Worm (Caenorhabditis elegans): ENCODE results near the gene ceh-24.

ceh-24 gene

DNA sequence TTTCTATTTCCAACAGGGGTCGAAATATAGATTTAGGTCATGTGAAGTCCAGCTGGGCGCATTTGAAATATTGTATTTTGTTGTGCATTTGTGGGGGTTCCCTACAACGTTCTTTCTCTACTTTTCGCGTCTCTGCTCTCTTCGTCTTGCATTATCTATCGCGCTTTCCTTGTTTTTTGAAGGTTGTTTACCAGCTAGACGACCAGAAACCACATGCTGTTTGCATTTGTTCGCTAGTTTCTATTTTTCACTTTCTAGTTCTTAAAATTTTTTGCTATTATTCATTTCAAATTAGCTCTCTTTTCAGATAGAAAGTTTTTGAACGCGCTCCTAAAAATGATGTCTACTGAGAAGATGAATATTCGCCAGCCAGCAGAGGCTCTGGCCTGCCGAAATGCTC is 26.4 kb downstream of the ceh-24 start, which contains the start of gene F55B12.10:
F55B12.10 (plus strand) TSS at position 301 of the 400 bp plus-strand sequence.
- TF ChIP-seq lin-32 (GFP tag; optimal IDR thresholded peaks at IDR 0.05) (no peak), flh-1 (GFP tag; optimal IDR thresholded peaks at IDR 0.05) (no peak), zip-8 (tag; optimal IDR thresholded peaks at IDR 0.05) (no peak), ztf-11 (tag; optimal IDR thresholded peaks at IDR 0.05) (no peak), nhr-76 (tag; optimal IDR thresholded peaks at IDR 0.05) (no peak), elt-3 (tag; optimal IDR thresholded peaks at IDR 0.05) (no peak), sem-2 (GFP tag; optimal IDR thresholded peaks at IDR 0.05) (no peak), sptf-1 (tag; optimal IDR thresholded peaks at IDR 0.05) (no peak), unc-120 (tag; optimal IDR thresholded peaks at IDR 0.05; ENCODE audit: poor library complexity, severe bottlenecking) (no peak), ces-1 (GFP tag; optimal IDR thresholded peaks at IDR 0.05) (no peak), pha-4 (tag; optimal IDR thresholded peaks at IDR 0.05) (no peak), snpc-4 (tag; optimal IDR thresholded peaks at IDR 0.05) (no peak), mep-1 (tag; optimal IDR thresholded peaks at IDR 0.05) (no peak), nhr-237 (tag; optimal IDR thresholded peaks at IDR 0.05) (no peak), tbx-8 (GFP tag; optimal IDR thresholded peaks at IDR 0.05) (no peak), ceh-39 (tag; optimal IDR thresholded peaks at IDR 0.05) (no peak), nhr-2 (tag; optimal IDR thresholded peaks at IDR 0.05) (no peak), mls-2 (tag; optimal IDR thresholded peaks at IDR 0.05) (no peak), cnd-1 (tag; optimal IDR thresholded peaks at IDR 0.05) (no peak)

ce11 chrV:13840909-13841308 is 27.9 kb downstream of the ceh-24 start, which contains the start of gene srx-17:
Gene srx-17 (plus strand): TSS chrV:13841209.
- TF ChIP-seq snpc-4 (tag; optimal IDR thresholded peaks at IDR 0.05) (no peak), ceh-43 (GFP tag; optimal IDR thresholded peaks at IDR 0.05) (no peak), bed-3 (GFP tag; optimal IDR thresholded peaks at IDR 0.05) (no peak), hlh-1 (tag; optimal IDR thresholded peaks at IDR 0.05) (no peak)

DNA sequence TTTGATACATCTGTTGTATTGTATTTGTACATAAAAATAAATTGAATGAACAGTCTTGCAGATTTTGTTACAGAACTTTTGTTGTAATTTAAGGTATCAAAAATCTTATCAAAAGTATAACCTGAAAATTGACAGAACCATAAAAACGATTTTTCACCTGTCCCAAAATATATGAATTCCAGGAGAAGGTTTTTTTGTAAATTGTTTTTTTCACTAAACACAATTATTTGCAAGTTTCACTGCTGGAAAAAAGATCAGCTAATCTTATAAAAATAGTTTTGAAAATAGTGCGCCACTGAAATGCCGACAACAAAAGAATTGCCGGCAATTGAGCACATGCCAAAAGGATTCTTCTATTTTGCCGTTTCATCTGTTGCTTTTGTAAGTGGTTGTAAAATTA is 30.1 kb downstream of the ceh-24 start, which contains the start of gene srx-130:
srx-130 (plus strand) TSS at position 301 of the 400 bp plus-strand sequence.
- TF ChIP-seq sem-2 (GFP tag; optimal IDR thresholded peaks at IDR 0.05) (no peak), ceh-39 (tag; optimal IDR thresholded peaks at IDR 0.05) (no peak), ceh-83 (GFP tag; optimal IDR thresholded peaks at IDR 0.05) (no peak), snpc-4 (tag; optimal IDR thresholded peaks at IDR 0.05) (no peak), unc-39 (tag; optimal IDR thresholded peaks at IDR 0.05) (no peak), nhr-76 (tag; optimal IDR thresholded peaks at IDR 0.05) (no peak), sptf-1 (tag; optimal IDR thresholded peaks at IDR 0.05) (no peak), ztf-11 (tag; optimal IDR thresholded peaks at IDR 0.05) (no peak), elt-3 (tag; optimal IDR thresholded peaks at IDR 0.05) (no peak), nhr-2 (tag; optimal IDR thresholded peaks at IDR 0.05) (no peak), blmp-1 (tag; optimal IDR thresholded peaks at IDR 0.05) (no peak), lsy-2 (tag; optimal IDR thresholded peaks at IDR 0.05) (no peak), flh-1 (GFP tag; optimal IDR thresholded peaks at IDR 0.05) (no peak), mab-5 (tag; optimal IDR thresholded peaks at IDR 0.05) (no peak)

DNA sequence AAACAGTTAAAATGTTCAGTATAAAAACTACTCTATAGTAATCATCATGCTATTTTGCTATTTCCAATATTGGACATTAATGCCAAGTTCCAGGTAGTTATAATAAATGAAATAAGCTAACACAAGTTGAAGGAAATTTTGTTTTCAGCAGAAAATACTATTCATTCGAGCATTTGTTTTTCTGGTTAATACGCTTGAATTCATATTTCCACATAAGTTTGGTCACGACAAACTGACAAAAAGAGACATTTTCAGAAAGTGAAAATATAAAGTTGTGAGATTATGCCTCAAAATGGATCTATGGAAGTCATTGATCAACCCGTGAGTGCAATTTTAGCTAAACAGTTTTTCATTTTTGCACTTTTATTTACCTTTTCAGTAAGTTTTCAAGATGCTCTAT is 32.1 kb downstream of the ceh-24 start, which contains the start of gene srx-131:
srx-131 (plus strand) TSS at position 301 of the 400 bp plus-strand sequence.
- TF ChIP-seq ceh-39 (tag; optimal IDR thresholded peaks at IDR 0.05) (no peak), snpc-4 (tag; optimal IDR thresholded peaks at IDR 0.05) (no peak), blmp-1 (tag; optimal IDR thresholded peaks at IDR 0.05) (no peak), lsy-2 (tag; optimal IDR thresholded peaks at IDR 0.05) (no peak), tbx-8 (GFP tag; optimal IDR thresholded peaks at IDR 0.05) (no peak), ztf-11 (tag; optimal IDR thresholded peaks at IDR 0.05) (no peak), mls-2 (tag; optimal IDR thresholded peaks at IDR 0.05) (no peak)

- TF ChIP-seq lin-13 (tag; optimal IDR thresholded peaks at IDR 0.05) (no peak), nhr-2 (tag; optimal IDR thresholded peaks at IDR 0.05) (no peak), lin-32 (GFP tag; optimal IDR thresholded peaks at IDR 0.05) (no peak), mep-1 (tag; optimal IDR thresholded peaks at IDR 0.05) (no peak), ham-2 (GFP tag; optimal IDR thresholded peaks at IDR 0.05) (no peak), flh-1 (GFP tag; optimal IDR thresholded peaks at IDR 0.05) (no peak), bed-3 (GFP tag; optimal IDR thresholded peaks at IDR 0.05) (no peak)
Measured at ce11 chrV:13848379-13848778, 35.3 kb downstream of the ceh-24 start, which contains the start of gene srx-133. Gene srx-133 (plus strand): TSS chrV:13848679.

DNA sequence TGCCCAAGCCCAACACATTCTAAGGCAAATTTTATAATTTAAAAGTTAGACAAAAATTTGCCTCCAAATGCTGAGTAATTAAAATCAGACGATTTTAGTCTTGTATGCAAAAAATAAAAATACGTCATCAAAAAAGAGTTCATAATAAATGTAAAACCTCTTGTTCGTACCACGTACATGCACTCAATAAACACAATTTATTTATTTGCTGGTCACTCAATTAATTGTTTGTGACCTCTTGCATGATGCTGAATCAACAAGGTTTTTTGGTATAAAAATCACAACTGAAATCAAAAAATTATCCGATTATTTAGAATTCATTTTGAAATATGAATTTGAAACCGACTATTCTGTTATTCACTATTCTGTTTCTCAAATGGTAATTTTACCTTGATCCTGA is 37.1 kb downstream of the ceh-24 start, which contains the start of gene hpx-2:
hpx-2 (plus strand) TSS at position 301 of the 400 bp plus-strand sequence.
- TF ChIP-seq cnd-1 (tag; optimal IDR thresholded peaks at IDR 0.05) (no peak), mep-1 (tag; optimal IDR thresholded peaks at IDR 0.05) (no peak), nhr-76 (tag; optimal IDR thresholded peaks at IDR 0.05) (no peak), nhr-237 (tag; optimal IDR thresholded peaks at IDR 0.05) (no peak), unc-39 (tag; optimal IDR thresholded peaks at IDR 0.05) (no peak), lin-32 (GFP tag; optimal IDR thresholded peaks at IDR 0.05) (no peak), M03D4.4 (tag; optimal IDR thresholded peaks at IDR 0.05) (no peak)

Data from whole organism, mixed stage, embryonic.